Worm (Caenorhabditis elegans) whole organism, early embryonic: Measurements from ENCODE around the gene fbxl-1.

ENCODE experiments used
- B0310.2 ChIP-seq: sonication (generic microtip); optimal IDR thresholded peaks from 2 replicates; lab custom pipeline; 2016; ENCODE audit warnings: mild to moderate bottlenecking, missing genetic modification characterization, missing compliant biosample characterization
- F13C5.2 ChIP-seq: sonication (generic microtip); optimal IDR thresholded peaks from 2 replicates; lab custom pipeline; 2017; ENCODE audit warnings: mild to moderate bottlenecking, missing genetic modification characterization, inconsistent platforms, missing compliant biosample characterization
- aly-1 ChIP-seq: sonication (generic microtip); optimal IDR thresholded peaks from 2 replicates; lab custom pipeline; 2016; ENCODE audit warnings: missing genetic modification characterization, missing compliant biosample characterization
- ama-1 ChIP-seq: fragments of 150-350 bp; optimal IDR thresholded peaks from 2 replicates; lab custom pipeline; 2014
- ceh-13 ChIP-seq: fragments of 200-800 bp; sonication (Bioruptor generic); optimal IDR thresholded peaks from 2 replicates; lab custom pipeline; 2018; ENCODE audit warnings: mild to moderate bottlenecking, missing genetic modification characterization, missing compliant biosample characterization
- ceh-36 ChIP-seq: sonication (generic microtip); optimal IDR thresholded peaks from 2 replicates; lab custom pipeline; 2016; ENCODE audit warnings: missing genetic modification characterization, inconsistent platforms, missing compliant biosample characterization
- flt-1 ChIP-seq: fragments of 200-800 bp; sonication (Bioruptor generic); IDR thresholded peaks from 2 replicates; pipeline ENCODE4 v1.3.6; 2022; ENCODE audit warnings: missing genetic modification characterization, missing compliant biosample characterization
- hmg-4 ChIP-seq: fragments of 200-800 bp; sonication (Bioruptor generic); optimal IDR thresholded peaks from 2 replicates; lab custom pipeline; 2018; ENCODE audit warnings: mild to moderate bottlenecking, missing genetic modification characterization, missing compliant biosample characterization
- pes-1 ChIP-seq: fragments of 200-800 bp; sonication (Bioruptor generic); IDR thresholded peaks from 2 replicates; pipeline ENCODE4 v1.3.6; 2022; ENCODE audit warnings: missing genetic modification reagents, missing genetic modification characterization, missing compliant biosample characterization
- tbx-37 ChIP-seq: fragments of 200-800 bp; sonication (Bioruptor generic); conservative IDR thresholded peaks from 2 replicates; pipeline ENCODE4 v1.3.6; 2022; ENCODE audit warnings: missing genetic modification reagents, missing genetic modification characterization, missing compliant biosample characterization
- tra-4 ChIP-seq: sonication (generic microtip); optimal IDR thresholded peaks from 2 replicates; lab custom pipeline; 2017; ENCODE audit warnings: missing genetic modification characterization, missing compliant biosample characterization

DNA sequence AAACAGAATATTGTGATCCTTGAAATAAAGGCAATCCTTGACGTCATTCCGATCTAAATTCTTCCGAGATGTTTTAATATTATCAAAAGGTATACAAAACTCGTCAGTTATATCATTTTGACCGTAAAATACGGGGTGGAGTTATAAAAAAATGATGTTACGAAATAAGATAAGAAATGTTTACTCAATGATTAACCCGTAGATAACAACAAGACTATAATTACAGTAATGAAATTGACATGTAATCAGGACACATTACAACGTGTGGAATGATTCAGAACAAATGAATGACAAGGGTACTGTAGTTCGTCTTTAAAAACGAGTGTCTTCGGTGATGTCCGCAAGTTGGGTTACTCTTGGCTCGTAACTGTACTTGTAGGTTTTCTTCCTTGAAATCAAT is 10.2 kb downstream of the fbxl-1 start, which contains the start of gene tsp-2:
- TF ChIP-seq B0310.2 (tag; lab: Kevin White, UChicago) (no peak), flt-1 (GFP tag; lab: Robert Waterston, UW) (no peak), ceh-13 (no peak), ama-1 (lab: Kevin White, UChicago) (no peak), hmg-4 (GFP tag; lab: Kevin White, UChicago) (no peak), tra-4 (no peak), ceh-36 (no peak), aly-1 (tag; lab: Kevin White, UChicago) (no peak), F13C5.2 (no peak), tbx-37 (GFP tag; lab: Robert Waterston, UW) (no peak), pes-1 (GFP tag; lab: Robert Waterston, UW) (no peak)
